Worm (Caenorhabditis elegans) whole organism, mixed stage, embryonic: ENCODE measurements around the gene F56D2.3.

Source experiments
- ceh-39 ChIP-seq: fragments of 150-350 bp; optimal IDR thresholded peaks from 2 replicates; lab custom pipeline; 2014; ENCODE audit warnings: missing biosample characterization, missing genetic modification characterization
- ceh-43 ChIP-seq: fragments of 200-800 bp; sonication (Bioruptor generic); optimal IDR thresholded peaks from 2 replicates; lab custom pipeline; 2018; ENCODE audit warnings: mild to moderate bottlenecking, missing genetic modification characterization, moderate library complexity, missing compliant biosample characterization
- ceh-83 ChIP-seq: fragments of 200-800 bp; sonication (Bioruptor generic); optimal IDR thresholded peaks from 2 replicates; lab custom pipeline; 2018; ENCODE audit warnings: mild to moderate bottlenecking, missing genetic modification characterization, missing compliant biosample characterization
- ces-1 ChIP-seq: fragments of 150-350 bp; optimal IDR thresholded peaks from 2 replicates; lab custom pipeline; 2014; ENCODE audit warnings: missing biosample characterization, missing genetic modification reagents, missing genetic modification characterization
- cnd-1 ChIP-seq: fragments of 200-800 bp; sonication (Bioruptor generic); optimal IDR thresholded peaks from 2 replicates; lab custom pipeline; 2018; ENCODE audit warnings: mild to moderate bottlenecking, missing genetic modification characterization, missing compliant biosample characterization
- drap-1 ChIP-seq: fragments of 200-800 bp; sonication (Bioruptor generic); optimal IDR thresholded peaks from 3 replicates; lab custom pipeline; 2018; ENCODE audit warnings: mild to moderate bottlenecking, missing genetic modification characterization, missing compliant biosample characterization
- elt-1 ChIP-seq: sonication (generic microtip); optimal IDR thresholded peaks from 2 replicates; lab custom pipeline; 2017; ENCODE audit warnings: missing genetic modification characterization, mild to moderate bottlenecking, missing compliant biosample characterization, antibody characterized with exemption, moderate library complexity, borderline replicate concordance; ENCODE audit not compliant: insufficient read depth
- elt-3 ChIP-seq: fragments of 150-350 bp; optimal IDR thresholded peaks from 2 replicates; lab custom pipeline; 2014; ENCODE audit warnings: missing biosample characterization, missing genetic modification characterization
- flh-1 ChIP-seq: fragments of 200-800 bp; sonication (Bioruptor generic); optimal IDR thresholded peaks from 2 replicates; lab custom pipeline; 2018; ENCODE audit warnings: mild to moderate bottlenecking, missing genetic modification characterization, moderate library complexity, missing compliant biosample characterization
- ham-2 ChIP-seq: fragments of 200-800 bp; sonication (Bioruptor generic); optimal IDR thresholded peaks from 2 replicates; lab custom pipeline; 2018; ENCODE audit warnings: mild to moderate bottlenecking, missing genetic modification characterization, missing compliant biosample characterization
- hlh-1 ChIP-seq: fragments of 150-350 bp; optimal IDR thresholded peaks from 2 replicates; lab custom pipeline; 2014; ENCODE audit warnings: missing biosample characterization, missing genetic modification reagents, missing genetic modification characterization
- lin-13 ChIP-seq: fragments of 150-350 bp; optimal IDR thresholded peaks from 2 replicates; lab custom pipeline; 2014; ENCODE audit warnings: missing biosample characterization, missing genetic modification characterization
- lin-32 ChIP-seq: fragments of 200-800 bp; sonication (Bioruptor generic); optimal IDR thresholded peaks from 2 replicates; lab custom pipeline; 2018; ENCODE audit warnings: mild to moderate bottlenecking, missing genetic modification characterization, missing compliant biosample characterization
- lsy-2 ChIP-seq: fragments of 150-350 bp; optimal IDR thresholded peaks from 2 replicates; lab custom pipeline; 2014; ENCODE audit warnings: missing biosample characterization, missing genetic modification characterization
- mab-5 ChIP-seq: fragments of 150-350 bp; optimal IDR thresholded peaks from 2 replicates; lab custom pipeline; 2014; ENCODE audit warnings: missing biosample characterization, missing genetic modification characterization
- mep-1 ChIP-seq: fragments of 150-350 bp; optimal IDR thresholded peaks from 2 replicates; lab custom pipeline; 2017; ENCODE audit warnings: missing biosample characterization, missing genetic modification reagents, missing genetic modification characterization, inconsistent platforms
- mls-2 ChIP-seq: sonication (generic microtip); optimal IDR thresholded peaks from 2 replicates; lab custom pipeline; 2016; ENCODE audit warnings: mild to moderate bottlenecking, missing genetic modification characterization, moderate library complexity, missing compliant biosample characterization
- nhr-12 ChIP-seq: fragments of 150-350 bp; optimal IDR thresholded peaks from 2 replicates; lab custom pipeline; 2014; ENCODE audit warnings: missing biosample characterization, missing genetic modification characterization
- nhr-2 ChIP-seq: fragments of 150-350 bp; optimal IDR thresholded peaks from 2 replicates; lab custom pipeline; 2014; ENCODE audit warnings: missing biosample characterization, missing genetic modification characterization
- nhr-237 ChIP-seq: fragments of 150-350 bp; optimal IDR thresholded peaks from 2 replicates; lab custom pipeline; 2014; ENCODE audit warnings: missing biosample characterization, missing genetic modification characterization
- nhr-76 ChIP-seq: sonication (generic microtip); optimal IDR thresholded peaks from 2 replicates; lab custom pipeline; 2017; ENCODE audit warnings: missing biosample characterization, missing genetic modification characterization
- pha-4 ChIP-seq: fragments of 150-350 bp; optimal IDR thresholded peaks from 2 replicates; lab custom pipeline; 2018; ENCODE audit warnings: missing biosample characterization, missing genetic modification reagents, missing genetic modification characterization
- sem-2 ChIP-seq: fragments of 200-800 bp; sonication (Bioruptor generic); optimal IDR thresholded peaks from 2 replicates; lab custom pipeline; 2018; ENCODE audit warnings: mild to moderate bottlenecking, missing genetic modification characterization, missing compliant biosample characterization
- snpc-4 ChIP-seq: fragments of 150-350 bp; optimal IDR thresholded peaks from 2 replicates; lab custom pipeline; 2014; ENCODE audit warnings: missing biosample characterization, missing genetic modification characterization
- sptf-1 ChIP-seq: sonication (generic microtip); optimal IDR thresholded peaks from 2 replicates; lab custom pipeline; 2017; ENCODE audit warnings: mild to moderate bottlenecking, missing genetic modification characterization, moderate library complexity, missing compliant biosample characterization
- tbx-8 ChIP-seq: fragments of 200-800 bp; sonication (Bioruptor generic); optimal IDR thresholded peaks from 2 replicates; lab custom pipeline; 2018; ENCODE audit warnings: mild to moderate bottlenecking, missing genetic modification characterization, moderate library complexity, missing compliant biosample characterization
- unc-120 ChIP-seq: sonication (generic microtip); optimal IDR thresholded peaks from 2 replicates; lab custom pipeline; 2017; ENCODE audit warnings: missing genetic modification characterization, missing compliant biosample characterization; ENCODE audit not compliant: poor library complexity, severe bottlenecking
- unc-39 ChIP-seq: fragments of 150-350 bp; optimal IDR thresholded peaks from 2 replicates; lab custom pipeline; 2014; ENCODE audit warnings: missing biosample characterization, missing genetic modification characterization
- unc-62 ChIP-seq: fragments of 150-350 bp; optimal IDR thresholded peaks from 2 replicates; lab custom pipeline; 2014; ENCODE audit warnings: missing biosample characterization, missing genetic modification reagents, missing genetic modification characterization
- ztf-11 ChIP-seq: fragments of 150-350 bp; optimal IDR thresholded peaks from 2 replicates; lab custom pipeline; 2014; ENCODE audit warnings: missing biosample characterization, missing genetic modification characterization

The F56D2.3 gene

ce11 chrIII:5585711-5586110 is 964 bp downstream of the F56D2.3 start:
- TF ChIP-seq ces-1, result no peak
- no peak for TF ChIP-seq nhr-237 (tag; lab: Kevin White, UChicago)
- no peak for TF ChIP-seq elt-1 (tag; lab: Kevin White, UChicago)
- no peak for TF ChIP-seq pha-4 (tag; lab: Kevin White, UChicago)

DNA sequence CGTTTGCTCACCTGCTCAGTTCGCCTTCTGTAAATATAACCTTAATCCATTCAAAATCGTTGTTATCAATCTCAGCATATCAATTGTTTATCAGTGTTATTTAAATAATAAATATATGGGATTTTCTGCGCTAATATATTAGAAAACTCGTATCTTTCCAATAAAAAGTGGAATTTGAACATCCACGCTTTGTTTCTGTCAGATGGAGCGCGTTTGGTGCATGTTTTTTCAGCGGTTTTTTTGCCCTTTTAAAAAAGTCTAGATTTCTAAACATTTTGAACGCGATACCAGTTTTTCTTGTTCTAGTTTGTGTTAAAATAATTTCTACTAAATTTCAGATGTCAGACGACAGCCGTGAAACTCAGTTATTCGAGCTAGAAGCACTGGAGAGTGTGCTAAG is 2.2 kb downstream of the F56D2.3 start, which contains the start of gene F56D2.2:
Gene F56D2.2, plus strand, starts transcription at position 339 of the 400 bp plus-strand sequence.
- TF ChIP-seq elt-3, result no peak
- TF ChIP-seq lsy-2 (tag; lab: Kevin White, UChicago), result no peak
- TF ChIP-seq drap-1 (GFP tag; lab: Kevin White, UChicago), result no peak
- peak; percentile 37 for TF ChIP-seq mep-1 (tag; lab: Kevin White, UChicago)
- peak; percentile 1 for TF ChIP-seq nhr-2 (tag; lab: Kevin White, UChicago)
- no peak for TF ChIP-seq nhr-12
- TF ChIP-seq ztf-11 (tag; lab: Kevin White, UChicago), result no peak
- TF ChIP-seq nhr-237 (tag; lab: Kevin White, UChicago), result no peak
- TF ChIP-seq unc-62 (GFP tag; lab: Kevin White, UChicago), result no peak

ce11 chrIII:5588746-5589145 is 4.0 kb downstream of the F56D2.3 start:
- no peak for TF ChIP-seq mls-2
- TF ChIP-seq ceh-43 (GFP tag; lab: Kevin White, UChicago), result no peak
- TF ChIP-seq nhr-76 (tag; lab: Kevin White, UChicago), result no peak
- no peak for TF ChIP-seq unc-39
- TF ChIP-seq tbx-8 (GFP tag; lab: Kevin White, UChicago), result no peak
- TF ChIP-seq ceh-83 (GFP tag; lab: Kevin White, UChicago), result no peak
- no peak for TF ChIP-seq hlh-1 (tag; lab: Kevin White, UChicago)
- no peak for TF ChIP-seq sem-2 (GFP tag; lab: Kevin White, UChicago)
- TF ChIP-seq snpc-4 (tag; lab: Kevin White, UChicago), result no peak
- TF ChIP-seq flh-1 (GFP tag; lab: Kevin White, UChicago), result no peak
- TF ChIP-seq mab-5, result no peak
- TF ChIP-seq pha-4 (tag; lab: Kevin White, UChicago), result no peak
- TF ChIP-seq nhr-237 (tag; lab: Kevin White, UChicago), result no peak
- TF ChIP-seq sptf-1 (tag; lab: Kevin White, UChicago), result no peak
- no peak for TF ChIP-seq unc-62 (GFP tag; lab: Kevin White, UChicago)
- no peak for TF ChIP-seq ham-2

DNA sequence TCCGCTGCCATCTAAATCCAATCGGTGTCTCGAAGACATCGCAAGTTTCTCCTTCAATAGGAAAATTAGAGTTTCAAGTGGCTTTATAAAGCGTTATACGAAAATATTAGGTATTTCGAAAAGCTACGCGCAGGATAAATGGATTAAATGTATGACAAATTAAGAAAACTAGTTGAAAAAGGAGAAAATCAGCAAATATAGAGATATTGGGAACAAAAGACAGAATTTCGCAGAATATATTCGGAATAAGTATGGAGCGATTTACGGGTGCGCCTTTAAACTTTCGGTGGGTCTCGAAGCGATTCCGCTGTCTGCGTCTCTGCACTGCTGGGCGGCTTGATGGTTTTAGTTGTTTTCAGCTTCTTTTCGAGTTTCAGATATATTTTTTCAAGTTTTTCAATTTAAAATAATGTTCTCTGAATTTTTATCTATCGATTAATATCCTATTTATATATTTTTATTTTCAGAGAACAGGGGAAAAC is 7.0 kb downstream of the F56D2.3 start, which contains the start of the genes ddx-15 and ucr-1:
Gene ddx-15, minus strand, starts transcription at position 51 of the 482 bp plus-strand sequence.
Gene ucr-1, plus strand, starts transcription at position 468 of the 482 bp plus-strand sequence.
- TF ChIP-seq sptf-1 (tag; lab: Kevin White, UChicago) (no peak), hlh-1 (tag; lab: Kevin White, UChicago) (no peak), mep-1 (tag; lab: Kevin White, UChicago) (peak; percentile 71), pha-4 (tag; lab: Kevin White, UChicago) (peak; percentile 41), lin-13 (peak; percentile 55), lin-32 (GFP tag; lab: Kevin White, UChicago) (no peak), lsy-2 (tag; lab: Kevin White, UChicago) (peak; percentile 76), unc-120 (peak; percentile 20), nhr-12 (no peak), elt-1 (tag; lab: Kevin White, UChicago) (no peak)

DNA sequence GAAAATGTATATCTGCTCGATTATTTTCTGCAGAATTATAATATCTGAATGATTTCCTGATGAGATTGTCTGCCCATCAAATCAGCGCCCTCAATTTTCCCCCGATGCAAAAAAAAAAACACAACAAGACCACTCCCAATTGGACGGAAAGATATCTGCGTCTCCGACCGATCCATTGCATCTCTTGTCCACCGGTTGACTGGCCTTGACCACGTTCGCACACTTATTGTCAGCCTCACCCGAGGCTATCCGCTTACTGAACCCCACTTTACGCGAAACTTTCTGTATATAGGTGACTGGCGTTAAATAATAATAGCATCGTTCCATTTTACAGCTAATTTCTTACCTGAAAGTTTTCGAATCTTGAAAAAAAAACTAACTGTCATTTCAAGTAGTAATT is 9.6 kb downstream of the F56D2.3 start:
- TF ChIP-seq cnd-1 (no peak), nhr-2 (tag; lab: Kevin White, UChicago) (peak; percentile 38), ceh-83 (GFP tag; lab: Kevin White, UChicago) (no peak), flh-1 (GFP tag; lab: Kevin White, UChicago) (no peak), ham-2 (peak; percentile 48)

DNA sequence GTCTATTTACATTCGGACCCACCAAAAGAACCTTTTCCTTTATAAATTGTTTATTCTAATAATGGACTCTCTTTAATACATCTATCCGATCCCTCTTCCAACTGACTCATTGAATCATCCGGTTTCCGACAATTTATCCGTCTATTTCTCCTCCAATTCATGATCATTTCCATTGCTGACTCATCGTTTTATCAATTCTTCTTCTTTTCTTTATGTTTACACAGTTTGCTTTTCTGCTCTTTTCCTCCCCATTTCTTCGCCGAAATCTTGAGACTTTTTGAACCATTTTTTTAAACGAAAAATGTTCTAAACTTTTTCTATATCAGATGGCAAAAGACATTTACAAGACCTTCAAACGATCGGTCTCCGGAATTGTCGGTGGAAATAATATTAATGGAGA is 10.7 kb downstream of the F56D2.3 start, which contains the start of gene ced-6:
Gene ced-6, plus strand, starts transcription at position 327 of the 400 bp plus-strand sequence.
- TF ChIP-seq ceh-39, result no peak
- TF ChIP-seq cnd-1, result no peak
- no peak for TF ChIP-seq elt-3
- TF ChIP-seq lsy-2 (tag; lab: Kevin White, UChicago), result no peak
- no peak for TF ChIP-seq ces-1
- TF ChIP-seq, all 35 proteins: peak for 0
